Worm (Caenorhabditis elegans): ENCODE results near the gene icap-1.
A peak's percentile ranks its signal among the peaks of the same experiment; 100 is the strongest.

Gene icap-1

ce11 chrIV:13755619-13756018, 31.1 kb downstream of the icap-1 start:
- TF ChIP-seq nfya-1 (tag; optimal IDR thresholded peaks at IDR 0.05): peak; percentile 52
- TF ChIP-seq pha-4 (tag; optimal IDR thresholded peaks at IDR 0.05): no peak

DNA sequence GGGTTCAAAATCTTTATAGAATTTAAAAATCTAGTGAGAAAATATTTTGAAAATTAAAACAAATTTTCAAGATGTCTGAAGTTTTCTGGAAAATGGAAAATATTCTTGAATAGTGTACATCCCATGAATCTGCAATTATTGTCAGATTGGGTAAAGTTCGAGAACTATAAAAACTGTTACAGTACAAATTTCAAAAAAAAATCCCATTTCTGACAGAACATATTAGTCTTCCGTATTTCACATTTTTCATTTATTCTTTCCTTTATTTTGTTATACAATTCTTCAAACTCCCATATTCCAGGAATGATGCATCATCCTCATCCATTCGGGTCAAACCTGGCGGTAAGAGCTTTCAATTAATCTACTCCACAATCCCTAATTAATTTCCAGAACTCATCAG, 36.7 kb downstream of the icap-1 start, which contains the start of gene sorb-1:
TSS of gene sorb-1 (plus strand) at position 301 of the 400 bp plus-strand sequence.
- TF ChIP-seq hlh-13 (GFP tag; optimal IDR thresholded peaks at IDR 0.05) (no peak), ceh-48 (tag; optimal IDR thresholded peaks at IDR 0.05) (no peak), ceh-6 (GFP tag; optimal IDR thresholded peaks at IDR 0.05) (no peak), hlh-15 (tag; optimal IDR thresholded peaks at IDR 0.05) (no peak), nhr-232 (tag; optimal IDR thresholded peaks at IDR 0.05) (no peak), hlh-8 (tag; optimal IDR thresholded peaks at IDR 0.05) (no peak), ceh-22 (tag; optimal IDR thresholded peaks at IDR 0.05) (no peak), lin-11 (tag; optimal IDR thresholded peaks at IDR 0.05) (no peak), T23F11.4 (GFP tag; optimal IDR thresholded peaks at IDR 0.05) (no peak), che-1 (tag; optimal IDR thresholded peaks at IDR 0.05) (no peak), syd-9 (tag; optimal IDR thresholded peaks at IDR 0.05) (no peak), tbx-7 (tag; optimal IDR thresholded peaks at IDR 0.05) (no peak), nhr-11 (tag; optimal IDR thresholded peaks at IDR 0.05) (no peak), ceh-14 (tag; optimal IDR thresholded peaks at IDR 0.05) (no peak), unc-3 (GFP tag; conservative IDR thresholded peaks at IDR 0.05) (no peak), unc-3 (tag; optimal IDR thresholded peaks at IDR 0.05) (no peak), ceh-19 (GFP tag; optimal IDR thresholded peaks at IDR 0.05) (no peak), eyg-1 (tag; optimal IDR thresholded peaks at IDR 0.05) (no peak), pax-1 (tag; optimal IDR thresholded peaks at IDR 0.05) (no peak), ceh-9 (tag; optimal IDR thresholded peaks at IDR 0.05) (no peak)

ce11 chrIV:13748798-13749197, 38.0 kb downstream of the icap-1 start:
- no peak for TF ChIP-seq hlh-15 (tag; optimal IDR thresholded peaks at IDR 0.05)
- TF ChIP-seq hlh-13 (GFP tag; optimal IDR thresholded peaks at IDR 0.05): no peak
- TF ChIP-seq pax-1 (tag; optimal IDR thresholded peaks at IDR 0.05): no peak
- peak; percentile 34 for TF ChIP-seq unc-55 (GFP tag; optimal IDR thresholded peaks at IDR 0.05)
- TF ChIP-seq ttx-3 (tag; optimal IDR thresholded peaks at IDR 0.05): no peak
- TF ChIP-seq ceh-22 (tag; optimal IDR thresholded peaks at IDR 0.05): no peak
- no peak for TF ChIP-seq T23F11.4 (GFP tag; optimal IDR thresholded peaks at IDR 0.05)
- no peak for TF ChIP-seq ceh-48 (tag; optimal IDR thresholded peaks at IDR 0.05)
- peak; percentile 4 for TF ChIP-seq nfya-1 (tag; optimal IDR thresholded peaks at IDR 0.05)
- TF ChIP-seq mec-3 (tag; optimal IDR thresholded peaks at IDR 0.05; ENCODE audit: borderline replicate concordance): no peak

DNA sequence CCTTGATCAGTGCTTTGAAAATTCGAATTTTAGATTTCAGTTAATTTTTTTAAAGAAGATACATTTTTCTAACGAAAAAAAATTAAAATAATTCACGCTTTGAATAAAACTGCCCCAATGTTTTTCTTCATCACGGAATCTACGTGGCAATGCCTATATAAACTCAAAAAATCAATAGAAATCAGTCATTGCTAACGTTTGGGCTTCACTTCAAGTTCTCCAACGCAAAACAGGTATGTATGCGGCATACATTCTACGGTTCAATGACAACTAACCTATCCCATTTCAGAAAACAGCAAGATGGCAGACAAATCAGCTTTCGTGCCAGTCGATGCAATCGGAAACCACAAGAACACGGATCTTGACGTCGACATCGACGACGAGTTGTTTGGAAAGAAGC, 41.4 kb downstream of the icap-1 start, which contains the start of gene C47A4.5:
TSS of gene C47A4.5 (plus strand) at position 301 of the 400 bp plus-strand sequence.
- TF ChIP-seq sox-2 (GFP tag; IDR thresholded peaks at IDR 0.05) (no peak), hlh-30 (tag; optimal IDR thresholded peaks at IDR 0.05; ENCODE audit: insufficient read depth) (no peak), nhr-232 (tag; optimal IDR thresholded peaks at IDR 0.05) (no peak), dmd-4 (tag; optimal IDR thresholded peaks at IDR 0.05; ENCODE audit: borderline replicate concordance) (no peak), pha-4 (tag; optimal IDR thresholded peaks at IDR 0.05) (no peak), sdc-2 (tag; optimal IDR thresholded peaks at IDR 0.05) (no peak), ceh-45 (GFP tag; IDR thresholded peaks at IDR 0.05) (no peak), odd-2 (tag; optimal IDR thresholded peaks at IDR 0.05) (no peak), ama-1 (optimal IDR thresholded peaks at IDR 0.05) (no peak), K09A11.1 (tag; optimal IDR thresholded peaks at IDR 0.05; ENCODE audit: insufficient read depth) (no peak), hlh-13 (GFP tag; optimal IDR thresholded peaks at IDR 0.05) (no peak), ttx-3 (tag; optimal IDR thresholded peaks at IDR 0.05) (no peak), pax-1 (tag; optimal IDR thresholded peaks at IDR 0.05) (no peak)

ce11 chrIV:13742244-13742643, 44.5 kb downstream of the icap-1 start, which contains the start of gene C47A4.3:
Gene C47A4.3 (minus strand): TSS chrIV:13742344.
- TF ChIP-seq ceh-22 (tag; optimal IDR thresholded peaks at IDR 0.05) (no peak), sox-4 (tag; optimal IDR thresholded peaks at IDR 0.05) (no peak), F13H6.1 (tag; optimal IDR thresholded peaks at IDR 0.05) (no peak), hlh-30 (tag; optimal IDR thresholded peaks at IDR 0.05; ENCODE audit: insufficient read depth) (no peak), unc-42 (tag; optimal IDR thresholded peaks at IDR 0.05) (no peak), pax-1 (tag; optimal IDR thresholded peaks at IDR 0.05) (no peak), unc-55 (GFP tag; optimal IDR thresholded peaks at IDR 0.05) (no peak), elt-2 (tag; optimal IDR thresholded peaks at IDR 0.05) (no peak), odd-2 (tag; optimal IDR thresholded peaks at IDR 0.05) (no peak), hlh-15 (tag; optimal IDR thresholded peaks at IDR 0.05) (no peak), ceh-6 (GFP tag; optimal IDR thresholded peaks at IDR 0.05) (no peak), ets-4 (tag; optimal IDR thresholded peaks at IDR 0.05) (no peak), ceh-9 (tag; optimal IDR thresholded peaks at IDR 0.05) (no peak), ceh-14 (tag; optimal IDR thresholded peaks at IDR 0.05) (no peak), C38D4.7 (GFP tag; optimal IDR thresholded peaks at IDR 0.05) (no peak)

All from whole organism, late embryonic.